Worm (Caenorhabditis elegans): ENCODE data around the gene nspg-13.

Gene nspg-13

ce11 chrX:5214790-5215189 is 40.2 kb upstream of the nspg-13 start (continued):
- TF ChIP-seq ceh-100 (GFP tag; IDR thresholded peaks at IDR 0.05) = no peak
- TF ChIP-seq egl-44 (GFP tag; IDR thresholded peaks at IDR 0.05) = no peak
- TF ChIP-seq zfh-2 (GFP tag; conservative IDR thresholded peaks at IDR 0.05) = peak; percentile 90
- TF ChIP-seq fkh-3 (tag; optimal IDR thresholded peaks at IDR 0.05) = peak; percentile 22
- TF ChIP-seq nfya-2 (GFP tag; IDR thresholded peaks at IDR 0.05) = no peak
- TF ChIP-seq sdz-38 (tag; optimal IDR thresholded peaks at IDR 0.05) = no peak

ce11 chrX:5216063-5216462 is 38.9 kb upstream of the nspg-13 start, which contains the start of gene hrpa-2:
Gene hrpa-2, plus strand, starts transcription at chrX:5216363.
- TF ChIP-seq let-526 (GFP tag; IDR thresholded peaks at IDR 0.05) (no peak), Y79H2A.3 (GFP tag; conservative IDR thresholded peaks at IDR 0.05) (no peak), sea-2 (GFP tag; IDR thresholded peaks at IDR 0.05) (no peak), lin-26 (GFP tag; IDR thresholded peaks at IDR 0.05) (no peak), dox-1 (GFP tag; IDR thresholded peaks at IDR 0.05) (no peak), madf-8 (GFP tag; conservative IDR thresholded peaks at IDR 0.05) (no peak), F57C9.4 (tag; optimal IDR thresholded peaks at IDR 0.05) (no peak), madf-6 (GFP tag; IDR thresholded peaks at IDR 0.05) (no peak), T26A5.8 (tag; optimal IDR thresholded peaks at IDR 0.05) (no peak), lin-40 (tag; optimal IDR thresholded peaks at IDR 0.05) (no peak), zim-3 (tag; optimal IDR thresholded peaks at IDR 0.05) (no peak), ztf-22 (GFP tag; optimal IDR thresholded peaks at IDR 0.05) (no peak), tbx-9 (tag; optimal IDR thresholded peaks at IDR 0.05; ENCODE audit: borderline replicate concordance) (no peak), him-1 (tag; optimal IDR thresholded peaks at IDR 0.05) (no peak), hlh-12 (tag; optimal IDR thresholded peaks at IDR 0.05) (no peak)

- TF ChIP-seq lir-1 (GFP tag; conservative IDR thresholded peaks at IDR 0.05) = no peak
- TF ChIP-seq akir-1 (GFP tag; optimal IDR thresholded peaks at IDR 0.05) = no peak
- no peak for TF ChIP-seq ceh-79 (tag; optimal IDR thresholded peaks at IDR 0.05)
- no peak for TF ChIP-seq sdz-38 (tag; optimal IDR thresholded peaks at IDR 0.05)
- TF ChIP-seq rec-8 (tag; optimal IDR thresholded peaks at IDR 0.05) = no peak
- TF ChIP-seq chd-7 (tag; optimal IDR thresholded peaks at IDR 0.05) = no peak
Observed at ce11 chrX:5218323-5218722, 36.7 kb upstream of the nspg-13 start.

ce11 chrX:5226265-5226664 is 28.7 kb upstream of the nspg-13 start, which contains the start of gene H28G03.3:
Gene H28G03.3, minus strand, starts transcription at chrX:5226365.
- TF ChIP-seq attf-5 (GFP tag; optimal IDR thresholded peaks at IDR 0.05) (no peak), lin-54 (GFP tag; optimal IDR thresholded peaks at IDR 0.05) (no peak), F57C9.4 (tag; optimal IDR thresholded peaks at IDR 0.05) (no peak), hsf-1 (GFP tag; IDR thresholded peaks at IDR 0.05) (no peak), K11D2.4 (GFP tag; IDR thresholded peaks at IDR 0.05) (no peak), bed-1 (GFP tag; IDR thresholded peaks at IDR 0.05) (no peak), ceh-40 (GFP tag; IDR thresholded peaks at IDR 0.05) (no peak), hmg-20 (GFP tag; IDR thresholded peaks at IDR 0.05) (no peak), attf-6 (GFP tag; IDR thresholded peaks at IDR 0.05) (no peak), lsy-27 (tag; optimal IDR thresholded peaks at IDR 0.05; ENCODE audit: borderline replicate concordance, insufficient read depth) (no peak), dpff-1 (tag; optimal IDR thresholded peaks at IDR 0.05) (no peak)
